Worm (Caenorhabditis elegans) whole organism, L2 larva: ENCODE data around the gene nhr-146.

Source experiments
- aly-2 ChIP-seq: fragments of 150-350 bp; optimal IDR thresholded peaks from 2 replicates; lab custom pipeline; 2014; ENCODE audit warnings: missing biosample characterization, missing genetic modification characterization
- dmd-4 ChIP-seq: sonication (generic microtip); optimal IDR thresholded peaks from 2 replicates; lab custom pipeline; 2017; ENCODE audit warnings: missing biosample characterization, missing genetic modification characterization
- gmeb-1 ChIP-seq: fragments of 150-350 bp; optimal IDR thresholded peaks from 2 replicates; lab custom pipeline; 2014; ENCODE audit warnings: missing biosample characterization, missing genetic modification characterization
- lsy-2 ChIP-seq, 2 experiments: fragments of 150-350 bp in 1 of 2; sonication (generic microtip) in 1 of 2; optimal IDR thresholded peaks; 2 replicates each; lab custom pipeline; 2014 to 2017; ENCODE audit warnings: missing biosample characterization in 2 of 2, missing genetic modification characterization in 2 of 2
- mbf-1 ChIP-seq: sonication (generic microtip); optimal IDR thresholded peaks from 2 replicates; lab custom pipeline; 2017; ENCODE audit warnings: missing biosample characterization, missing genetic modification characterization
- nhr-12 ChIP-seq: fragments of 150-350 bp; optimal IDR thresholded peaks from 2 replicates; lab custom pipeline; 2014; ENCODE audit warnings: missing biosample characterization, missing genetic modification characterization
- nhr-25 ChIP-seq: fragments of 150-350 bp; sonication (generic microtip); optimal IDR thresholded peaks from 3 replicates; lab custom pipeline; 2014; ENCODE audit warnings: missing biosample characterization, missing genetic modification characterization
- nhr-77 ChIP-seq: fragments of 150-350 bp; optimal IDR thresholded peaks from 2 replicates; lab custom pipeline; 2014; ENCODE audit warnings: missing biosample characterization, missing genetic modification characterization
- skn-1 ChIP-seq: sonication (generic microtip); optimal IDR thresholded peaks from 2 replicates; lab custom pipeline; 2017; ENCODE audit warnings: missing biosample characterization, missing genetic modification characterization
- snpc-4 ChIP-seq: fragments of 150-350 bp; optimal IDR thresholded peaks from 2 replicates; lab custom pipeline; 2014; ENCODE audit warnings: missing biosample characterization, missing genetic modification characterization
- ztf-4 ChIP-seq: fragments of 150-350 bp; optimal IDR thresholded peaks from 2 replicates; lab custom pipeline; 2014; ENCODE audit warnings: missing biosample characterization, missing genetic modification characterization

DNA sequence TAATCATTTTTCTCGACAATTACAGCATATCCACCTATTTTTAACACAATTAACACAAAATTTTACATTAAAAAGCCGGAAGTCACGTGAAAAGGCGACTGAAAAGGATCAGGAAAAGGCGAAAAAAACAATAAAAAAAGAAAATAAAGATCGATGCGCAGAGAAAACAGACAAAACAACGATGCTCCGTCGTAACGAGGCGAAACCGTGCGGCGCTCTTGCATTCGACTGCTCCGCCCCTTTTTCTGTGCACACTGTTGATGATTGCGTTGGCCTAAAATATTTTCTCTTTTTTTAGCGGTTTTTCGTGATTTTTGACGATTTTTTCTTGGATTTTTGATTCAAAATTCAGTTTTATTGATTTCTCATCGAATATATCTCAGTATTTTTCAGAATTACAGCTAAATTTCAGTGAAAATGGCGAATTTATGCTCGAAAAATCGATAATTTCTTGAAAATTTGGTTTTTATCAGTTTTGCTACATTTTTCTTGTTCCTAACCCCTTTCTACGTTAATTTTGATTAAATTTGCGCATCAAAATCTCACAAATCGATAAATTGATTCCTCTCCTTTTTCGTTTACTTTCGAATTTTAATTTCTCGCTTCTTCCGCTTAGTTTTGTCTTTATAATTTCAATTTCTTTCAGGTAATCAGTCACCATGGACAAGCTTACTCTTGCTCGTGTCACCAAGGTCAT lies 32.6 kb downstream of the nhr-146 start, which contains the start of gene rps-28:
- peak; percentile 89 for TF ChIP-seq snpc-4 (tag; lab: Kevin White, UChicago)
- no peak for TF ChIP-seq nhr-12 (tag; lab: Kevin White, UChicago)
- peak; percentile 73 for TF ChIP-seq nhr-77 (tag; lab: Kevin White, UChicago)
- peak; percentile 95 for TF ChIP-seq ztf-4 (tag; lab: Kevin White, UChicago)
- TF ChIP-seq gmeb-1: peak; percentile 93
- TF ChIP-seq lsy-2 (tag; optimal IDR thresholded peaks at IDR 0.05; lab: Kevin White, UChicago): peak; percentile 89 to 96
- TF ChIP-seq dmd-4 (tag; lab: Kevin White, UChicago): no peak
- TF ChIP-seq mbf-1 (tag; lab: Kevin White, UChicago): no peak
- peak; percentile 97 for TF ChIP-seq nhr-25 (tag; lab: Kevin White, UChicago)
- peak; percentile 58 for TF ChIP-seq skn-1 (tag; lab: Kevin White, UChicago)
- no peak for TF ChIP-seq aly-2 (tag; lab: Kevin White, UChicago)
